Fruit fly (Drosophila melanogaster): ENCODE results near the gene CG7768.

DNA sequence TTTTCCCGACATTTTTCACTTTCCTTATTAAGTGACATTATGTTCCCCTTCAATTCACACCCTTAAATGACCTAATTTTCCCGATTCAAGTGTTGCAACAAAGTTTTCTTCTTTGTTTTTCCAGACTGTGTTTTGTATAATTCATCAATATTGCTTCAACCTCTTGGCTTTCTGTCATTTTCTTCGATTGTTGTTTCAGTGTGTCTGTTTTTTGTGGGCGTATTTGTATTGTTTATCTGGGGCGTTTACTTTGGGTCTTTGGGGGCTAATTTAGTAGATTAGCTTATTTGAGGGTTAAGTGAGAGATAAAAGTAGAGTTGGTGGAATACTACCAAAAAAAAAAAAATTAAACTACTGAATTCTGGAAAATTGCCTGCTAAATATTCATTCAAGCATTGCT lies 22.3 kb upstream of the CG7768 start:
- TF ChIP-seq pad (GFP tag; optimal IDR thresholded peaks at IDR 0.05) (no peak), Clk (GFP tag; optimal IDR thresholded peaks at IDR 0.05) (no peak)

Measured in whole organism, adult.